Fruit fly (Drosophila melanogaster) whole organism, wandering third instar larva: ENCODE data around the gene CG14024.

ENCODE experiments used
- Hr78 ChIP-seq: fragments of >200 bp; optimal IDR thresholded peaks from 2 replicates; lab custom pipeline; 2017; ENCODE audit warnings: missing biosample characterization, missing genetic modification characterization
- Myc ChIP-seq: fragments of >200 bp; optimal IDR thresholded peaks from 2 replicates; lab custom pipeline; 2017
- OdsH ChIP-seq: fragments of 200-800 bp; sonication (Bioruptor generic); optimal IDR thresholded peaks from 2 replicates; lab custom pipeline; 2016; ENCODE audit warnings: missing biosample characterization, mild to moderate bottlenecking, missing genetic modification characterization
- Sp1 ChIP-seq: fragments of 200-800 bp; sonication (Bioruptor generic); optimal IDR thresholded peaks from 3 replicates; lab custom pipeline; 2019; ENCODE audit warnings: missing biosample characterization, mild to moderate bottlenecking, missing genetic modification characterization, moderate library complexity
- Vsx2 ChIP-seq: fragments of 200-300, 225-300 bp; sonication (Bioruptor generic); optimal IDR thresholded peaks from 2 replicates; lab custom pipeline; 2018; ENCODE audit warnings: missing biosample characterization, missing genetic modification characterization; ENCODE audit not compliant: partially characterized antibody
- dl ChIP-seq, 2 experiments: fragments of 175-275, 200-275 bp in 1 of 2; fragments of 200-275 bp in 1 of 2; sonication (Bioruptor generic); optimal IDR thresholded peaks; lab custom pipeline; 2018; ENCODE audit warnings: mild to moderate bottlenecking in 2 of 2, missing biosample characterization in 2 of 2, missing genetic modification characterization in 2 of 2, moderate library complexity in 2 of 2; ENCODE audit not compliant: partially characterized antibody in 2 of 2, insufficient read depth in 1 of 2
- pan ChIP-seq: fragments of >200 bp; optimal IDR thresholded peaks from 2 replicates; lab custom pipeline; 2017
- sage ChIP-seq: fragments of 200-800 bp; sonication (Bioruptor generic); optimal IDR thresholded peaks from 2 replicates; lab custom pipeline; 2016; ENCODE audit warnings: missing biosample characterization, mild to moderate bottlenecking, missing genetic modification characterization

- TF ChIP-seq dl (GFP tag; optimal IDR thresholded peaks at IDR 0.05; lab: Kevin White, UChicago; ENCODE audit: insufficient read depth in 1 of 2, partially characterized antibody in 2 of 2) (no peak), Hr78 (GFP tag; lab: Kevin White, UChicago) (no peak), pan (no peak), Sp1 (GFP tag; lab: Kevin White, UChicago) (no peak), sage (GFP tag; lab: Kevin White, UChicago) (no peak), Vsx2 (GFP tag; lab: Kevin White, UChicago) (no peak), Myc (lab: Kevin White, UChicago) (no peak), OdsH (GFP tag; lab: Kevin White, UChicago) (no peak)
These were observed 37.3 kb downstream of the CG14024 start for dm6 chr2L:5277262-5278008.
